Fruit fly (Drosophila melanogaster) whole organism, embryonic: Measurements from ENCODE around the gene tmod.

Experiments used
- ATbp ChIP-seq: fragments of 200-800 bp; sonication (Bioruptor generic); optimal IDR thresholded peaks from 2 replicates; lab custom pipeline; 2017; ENCODE audit warnings: missing biosample characterization, mild to moderate bottlenecking, missing genetic modification characterization, missing genetic modification reagents
- CG10267 ChIP-seq: fragments of 200-800 bp; sonication (Bioruptor generic); optimal IDR thresholded peaks from 2 replicates; lab custom pipeline; 2018; ENCODE audit warnings: missing biosample characterization, mild to moderate bottlenecking, missing genetic modification characterization, moderate library complexity
- CG10431 ChIP-seq: fragments of 200-800 bp; sonication (Bioruptor generic); optimal IDR thresholded peaks from 3 replicates; lab custom pipeline; 2018; ENCODE audit warnings: missing biosample characterization, mild to moderate bottlenecking, missing genetic modification characterization
- CG10654 ChIP-seq: fragments of 200-800 bp; sonication (Bioruptor generic); optimal IDR thresholded peaks from 2 replicates; lab custom pipeline; 2016; ENCODE audit warnings: missing biosample characterization, missing genetic modification characterization
- CG11504 ChIP-seq: fragments of 200-800 bp; sonication (Bioruptor generic); optimal IDR thresholded peaks from 3 replicates; lab custom pipeline; 2019; ENCODE audit warnings: missing biosample characterization, mild to moderate bottlenecking, missing genetic modification characterization, moderate library complexity
- CG12071 ChIP-seq: fragments of 200-800 bp; sonication (Bioruptor generic); optimal IDR thresholded peaks from 3 replicates; lab custom pipeline; 2018; ENCODE audit warnings: missing biosample characterization, mild to moderate bottlenecking, missing genetic modification characterization
- CG12299 ChIP-seq: fragments of 200-800 bp; sonication (Bioruptor generic); optimal IDR thresholded peaks from 2 replicates; lab custom pipeline; 2018; ENCODE audit warnings: missing biosample characterization, mild to moderate bottlenecking, missing genetic modification characterization
- CG14710 ChIP-seq: fragments of 200-800 bp; sonication (Bioruptor generic); optimal IDR thresholded peaks from 3 replicates; lab custom pipeline; 2019; ENCODE audit warnings: missing biosample characterization, mild to moderate bottlenecking, missing genetic modification characterization, moderate library complexity
- CG14965 ChIP-seq: fragments of 200-800 bp; sonication (Bioruptor generic); optimal IDR thresholded peaks from 2 replicates; lab custom pipeline; 2016; ENCODE audit warnings: missing biosample characterization, missing genetic modification characterization, borderline replicate concordance
- CG17568 ChIP-seq: fragments of 200-800 bp; sonication (Bioruptor generic); optimal IDR thresholded peaks from 2 replicates; lab custom pipeline; 2018; ENCODE audit warnings: missing biosample characterization, mild to moderate bottlenecking, missing genetic modification characterization, moderate library complexity
- CG17802 ChIP-seq: fragments of 200-800 bp; sonication (Bioruptor generic); optimal IDR thresholded peaks from 2 replicates; lab custom pipeline; 2018; ENCODE audit warnings: missing biosample characterization, mild to moderate bottlenecking, missing genetic modification characterization, moderate library complexity
- CG2202 ChIP-seq: fragments of 200-800 bp; sonication (Bioruptor generic); optimal IDR thresholded peaks from 2 replicates; lab custom pipeline; 2018; ENCODE audit warnings: missing biosample characterization, mild to moderate bottlenecking, missing genetic modification characterization
- CG4404 ChIP-seq: fragments of 200-800 bp; sonication (Bioruptor generic); IDR thresholded peaks from 2 replicates; pipeline ENCODE4 v1.3.6; 2022; ENCODE audit warnings: missing biosample characterization, missing genetic modification characterization
- CG5245 ChIP-seq: fragments of 200-800 bp; sonication (Bioruptor generic); optimal IDR thresholded peaks from 3 replicates; lab custom pipeline; 2016; ENCODE audit warnings: missing biosample characterization, missing genetic modification characterization
- CG6683 ChIP-seq: fragments of 200-800 bp; sonication (Bioruptor generic); optimal IDR thresholded peaks from 2 replicates; lab custom pipeline; 2017; ENCODE audit warnings: missing biosample characterization, mild to moderate bottlenecking, missing genetic modification characterization, missing genetic modification reagents
- CG7928 ChIP-seq: fragments of 200-800 bp; sonication (Bioruptor generic); optimal IDR thresholded peaks from 2 replicates; lab custom pipeline; 2017; ENCODE audit warnings: missing biosample characterization, mild to moderate bottlenecking, missing genetic modification characterization
- CG9215 ChIP-seq: fragments of 200-800 bp; sonication (Bioruptor generic); IDR thresholded peaks from 2 replicates; pipeline ENCODE4 v1.3.6; 2022; ENCODE audit warnings: missing biosample characterization, missing genetic modification characterization
- CkIIα-i1 ChIP-seq: fragments of 200-800 bp; sonication (Bioruptor generic); IDR thresholded peaks from 2 replicates; pipeline ENCODE4 v1.3.6; 2022; ENCODE audit warnings: missing biosample characterization, missing genetic modification characterization
- Dad ChIP-seq: fragments of 200-800 bp; sonication (Bioruptor generic); optimal IDR thresholded peaks from 3 replicates; lab custom pipeline; 2016; ENCODE audit warnings: missing biosample characterization, missing genetic modification characterization
- Deaf1 ChIP-seq: fragments of 200-800 bp; optimal IDR thresholded peaks from 3 replicates; lab custom pipeline; 2019; ENCODE audit warnings: missing biosample characterization, mild to moderate bottlenecking, missing genetic modification characterization, moderate library complexity
- Dp ChIP-seq: fragments of 200-800 bp; sonication (Bioruptor generic); optimal IDR thresholded peaks from 2 replicates; lab custom pipeline; 2018; ENCODE audit warnings: missing biosample characterization, mild to moderate bottlenecking, missing genetic modification characterization, moderate library complexity
- Gug ChIP-seq: fragments of 200-800 bp; sonication (Bioruptor generic); IDR thresholded peaks from 4 replicates; pipeline ENCODE4 v1.3.6; 2022; ENCODE audit warnings: missing biosample characterization, missing genetic modification characterization
- H15 ChIP-seq: fragments of 200-800 bp; sonication (Bioruptor generic); IDR thresholded peaks from 3 replicates; pipeline ENCODE4 v1.3.6; 2022; ENCODE audit warnings: missing biosample characterization, missing genetic modification characterization
- HLH54F ChIP-seq: fragments of 200-800 bp; sonication (Bioruptor generic); optimal IDR thresholded peaks from 3 replicates; lab custom pipeline; 2016; ENCODE audit warnings: missing biosample characterization, missing genetic modification characterization
- HLHmδ ChIP-seq: fragments of 200-800 bp; sonication (Bioruptor generic); optimal IDR thresholded peaks from 2 replicates; lab custom pipeline; 2018; ENCODE audit warnings: missing biosample characterization, mild to moderate bottlenecking, missing genetic modification characterization, moderate library complexity
- Lim3 ChIP-seq: fragments of 200-800 bp; sonication (Bioruptor generic); IDR thresholded peaks from 2 replicates; pipeline ENCODE4 v1.3.6; 2022; ENCODE audit warnings: missing biosample characterization, missing genetic modification characterization
- Lpt ChIP-seq: fragments of >200 bp; optimal IDR thresholded peaks from 2 replicates; lab custom pipeline; 2018; ENCODE audit warnings: missing biosample characterization, missing genetic modification characterization
- Med ChIP-seq: fragments of 200-800 bp; sonication (Bioruptor generic); peaks from one replicate; lab custom pipeline; 2016; ENCODE audit warnings: missing biosample characterization, missing genetic modification characterization, mild to moderate bottlenecking, inconsistent platforms, moderate library complexity
- Myb ChIP-seq: fragments of 200-800 bp; sonication (Bioruptor generic); optimal IDR thresholded peaks from 2 replicates; lab custom pipeline; 2016; ENCODE audit warnings: missing biosample characterization, missing genetic modification characterization
- NC2β ChIP-seq: fragments of 200-800 bp; sonication (Bioruptor generic); optimal IDR thresholded peaks from 2 replicates; lab custom pipeline; 2016; ENCODE audit warnings: missing biosample characterization, missing genetic modification characterization
- Rx ChIP-seq: fragments of 200-800 bp; sonication (Bioruptor generic); IDR thresholded peaks from 2 replicates; pipeline ENCODE4 v1.3.6; 2022; ENCODE audit warnings: missing biosample characterization, missing genetic modification characterization
- Side ChIP-seq: fragments of 200-800 bp; sonication (Bioruptor generic); optimal IDR thresholded peaks from 2 replicates; lab custom pipeline; 2016; ENCODE audit warnings: missing biosample characterization, missing genetic modification characterization
- Spps ChIP-seq: fragments of 200-800 bp; sonication (Bioruptor generic); optimal IDR thresholded peaks from 2 replicates; lab custom pipeline; 2018; ENCODE audit warnings: missing biosample characterization, mild to moderate bottlenecking, missing genetic modification characterization
- cg ChIP-seq: fragments of 200-800 bp; sonication (Bioruptor generic); optimal IDR thresholded peaks from 3 replicates; lab custom pipeline; 2019; ENCODE audit warnings: missing biosample characterization, mild to moderate bottlenecking, missing genetic modification characterization, moderate library complexity
- chinmo ChIP-seq: fragments of 200-800 bp; sonication (Bioruptor generic); IDR thresholded peaks from 4 replicates; pipeline ENCODE4 v1.3.6; 2022; ENCODE audit warnings: missing biosample characterization, missing genetic modification characterization; ENCODE audit not compliant: partially characterized antibody
- corto ChIP-seq: fragments of 200-800 bp; sonication (Bioruptor generic); optimal IDR thresholded peaks from 2 replicates; lab custom pipeline; 2016; ENCODE audit warnings: missing biosample characterization, mild to moderate bottlenecking, missing genetic modification characterization, moderate library complexity
- crc ChIP-seq: fragments of 200-800 bp; sonication (Bioruptor generic); optimal IDR thresholded peaks from 2 replicates; lab custom pipeline; 2016; ENCODE audit warnings: missing biosample characterization, missing genetic modification characterization
- ems ChIP-seq: fragments of 200-800 bp; sonication (Bioruptor generic); optimal IDR thresholded peaks from 3 replicates; lab custom pipeline; 2016; ENCODE audit warnings: missing biosample characterization, missing genetic modification characterization
- exex ChIP-seq: fragments of 200-800 bp; sonication (Bioruptor generic); optimal IDR thresholded peaks from 4 replicates; lab custom pipeline; 2018; ENCODE audit warnings: missing biosample characterization, mild to moderate bottlenecking, missing genetic modification characterization, moderate library complexity
- hb ChIP-seq: fragments of 200-800 bp; sonication (Bioruptor generic); IDR thresholded peaks from 3 replicates; pipeline ENCODE4 v1.3.6; 2022; ENCODE audit warnings: missing biosample characterization, missing genetic modification characterization; ENCODE audit not compliant: partially characterized antibody
- hth ChIP-seq: fragments of >200 bp; optimal IDR thresholded peaks from 2 replicates; lab custom pipeline; 2017; ENCODE audit warnings: inconsistent platforms
- insv ChIP-seq, 2 experiments: fragments of 200-800 bp; sonication (Bioruptor generic); optimal IDR thresholded peaks; 3 replicates each; lab custom pipeline; 2016 to 2018; ENCODE audit warnings: missing biosample characterization in 2 of 2, missing genetic modification characterization in 2 of 2
- oc ChIP-seq: fragments of 200-800 bp; sonication (Bioruptor generic); optimal IDR thresholded peaks from 2 replicates; lab custom pipeline; 2018; ENCODE audit warnings: missing biosample characterization, mild to moderate bottlenecking, missing genetic modification characterization, moderate library complexity
- pnt ChIP-seq: fragments of 200-800 bp; sonication (Bioruptor generic); optimal IDR thresholded peaks from 3 replicates; lab custom pipeline; 2016; ENCODE audit warnings: missing biosample characterization, missing genetic modification characterization
- run ChIP-seq: fragments of 200-800 bp; sonication (Bioruptor generic); optimal IDR thresholded peaks from 3 replicates; lab custom pipeline; 2018; ENCODE audit warnings: missing biosample characterization, mild to moderate bottlenecking, missing genetic modification characterization
- sob ChIP-seq: fragments of 200-800 bp; sonication (Bioruptor generic); IDR thresholded peaks from 2 replicates; pipeline ENCODE4 v1.3.6; 2022; ENCODE audit warnings: missing biosample characterization, missing genetic modification characterization
- stwl ChIP-seq: fragments of 200-800 bp; sonication (Bioruptor generic); optimal IDR thresholded peaks from 3 replicates; lab custom pipeline; 2018; ENCODE audit warnings: missing biosample characterization, mild to moderate bottlenecking, missing genetic modification characterization, moderate library complexity
- tup ChIP-seq: fragments of 200-800 bp; sonication (Bioruptor generic); optimal IDR thresholded peaks from 2 replicates; lab custom pipeline; 2016; ENCODE audit warnings: missing biosample characterization, mild to moderate bottlenecking, missing genetic modification characterization, moderate library complexity
- zen2 ChIP-seq: fragments of 200-800 bp; sonication (Bioruptor generic); IDR thresholded peaks from 3 replicates; pipeline ENCODE4 v1.3.6; 2022; ENCODE audit warnings: missing biosample characterization, missing genetic modification characterization; ENCODE audit not compliant: partially characterized antibody

The tmod gene

DNA sequence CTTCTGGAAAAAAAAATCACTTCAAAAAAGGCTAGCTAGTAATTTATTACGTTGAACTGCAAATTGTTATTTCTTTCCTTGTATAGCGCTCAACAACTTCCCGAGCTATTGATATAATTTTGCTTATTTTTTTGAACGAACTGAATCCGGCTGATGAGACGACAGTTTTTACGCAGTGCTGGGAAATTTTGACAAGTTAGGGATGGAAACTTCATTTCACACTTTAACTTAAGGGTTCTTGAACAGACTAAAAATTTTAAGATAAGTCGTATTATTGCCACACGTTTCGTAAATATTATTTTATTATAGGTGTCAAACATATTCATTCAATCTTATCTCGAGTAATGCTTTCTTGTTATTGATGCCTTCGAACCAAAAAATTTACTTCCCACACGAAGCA is 51.1 kb downstream of the tmod start, which contains the start of gene Rpt6R (continued):
- TF ChIP-seq CG10267 (tag; lab: Kevin White, UChicago): peak; percentile 12
- TF ChIP-seq CG10431 (GFP tag; lab: Kevin White, UChicago): no peak
- no peak for TF ChIP-seq CG12299 (tag; lab: Kevin White, UChicago)
- TF ChIP-seq stwl (tag; lab: Kevin White, UChicago): peak; percentile 8
- TF ChIP-seq CG9215 (GFP tag; lab: Robert Waterston, UW): no peak
- no peak for TF ChIP-seq Rx (GFP tag; lab: Robert Waterston, UW)
- TF ChIP-seq CG2202: no peak
- peak; percentile 75 for TF ChIP-seq CG7928 (GFP tag; lab: Kevin White, UChicago)

DNA sequence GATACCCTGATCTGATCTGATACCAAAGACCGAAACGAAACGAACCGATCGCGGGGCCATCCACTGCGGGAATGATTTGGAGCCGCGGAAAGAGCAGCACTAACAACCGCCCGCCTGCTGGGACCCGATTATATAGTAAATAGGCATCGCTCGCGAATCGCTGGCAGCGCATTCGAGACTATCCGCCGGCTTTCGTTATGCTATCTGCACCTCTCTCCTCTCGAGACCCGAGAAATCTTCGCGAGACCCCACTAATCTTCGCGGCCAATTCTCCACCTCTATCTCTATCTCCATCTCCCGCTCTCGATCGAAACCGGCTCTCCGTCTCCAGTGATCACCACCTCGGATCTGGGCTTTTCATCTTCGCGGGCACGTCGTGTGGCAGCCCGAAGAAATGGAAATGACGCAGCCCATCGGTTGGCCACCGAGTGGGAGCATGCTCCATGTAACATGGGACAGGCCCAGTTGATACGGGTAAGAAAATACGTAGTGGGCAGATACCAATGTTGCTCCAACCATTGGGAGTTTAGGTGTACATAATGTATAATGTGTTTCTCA is 54.9 kb downstream of the tmod start, which contains the start of gene CG9717:
Gene CG9717 (minus strand): TSS at position 107 of the 558 bp plus-strand sequence.
- TF ChIP-seq stwl (tag; lab: Kevin White, UChicago) (no peak), tup (no peak), Spps (tag; lab: Kevin White, UChicago) (no peak), Dp (GFP tag; lab: Kevin White, UChicago) (no peak), ems (GFP tag; lab: Kevin White, UChicago) (no peak), hb (GFP tag; lab: Robert Waterston, UW) (no peak), Med (GFP tag; lab: Kevin White, UChicago) (peak; percentile 55), HLHmδ (GFP tag; lab: Kevin White, UChicago) (no peak), hth (no peak), Gug (GFP tag; lab: Robert Waterston, UW) (no peak), H15 (GFP tag; lab: Robert Waterston, UW) (no peak), CG11504 (tag; lab: Kevin White, UChicago) (no peak), zen2 (GFP tag; lab: Robert Waterston, UW) (0 out of 3 replicates have a peak, but pooled peaks have one; percentile 25), Myb (no peak), Deaf1 (tag; lab: Kevin White, UChicago) (peak; percentile 87), CG12071 (GFP tag; lab: Kevin White, UChicago) (no peak), CG4404 (no peak), CG10654 (GFP tag; lab: Kevin White, UChicago) (no peak), CG6683 (no peak), Lim3 (GFP tag; lab: Robert Waterston, UW) (no peak), chinmo (GFP tag; lab: Robert Waterston, UW) (0 out of 4 replicates have a peak, but pooled peaks have one; percentile 17), run (tag; lab: Kevin White, UChicago) (no peak), Lpt (GFP tag; lab: Kevin White, UChicago) (no peak), insv (GFP tag; optimal IDR thresholded peaks at IDR 0.05; lab: Kevin White, UChicago) (no peak), oc (tag; lab: Kevin White, UChicago) (peak; percentile 3), sob (no peak), CG17802 (no peak), NC2β (GFP tag; lab: Kevin White, UChicago) (no peak), ATbp (GFP tag; lab: Kevin White, UChicago) (no peak), crc (GFP tag; lab: Kevin White, UChicago) (no peak), corto (GFP tag; lab: Kevin White, UChicago) (no peak), CG17568 (no peak), CG14965 (GFP tag; lab: Kevin White, UChicago) (no peak), CkIIα-i1 (GFP tag; lab: Robert Waterston, UW) (no peak), CG5245 (GFP tag; lab: Kevin White, UChicago) (no peak), Side (no peak), Dad (GFP tag; lab: Kevin White, UChicago) (no peak), cg (GFP tag; lab: Kevin White, UChicago) (no peak), exex (tag; lab: Kevin White, UChicago) (no peak), HLH54F (GFP tag; lab: Kevin White, UChicago) (no peak), pnt (GFP tag; lab: Kevin White, UChicago) (no peak), CG14710 (tag; lab: Kevin White, UChicago) (no peak)
